Fruit fly (Drosophila melanogaster) Kc167 (cell line): ENCODE measurements around the gene Dop1R2.

ENCODE experiments used
- Myc ChIP-seq: fragments of >200 bp; optimal IDR thresholded peaks from 2 replicates; lab custom pipeline; 2017; ENCODE audit warnings: missing external identifiers
- psq ChIP-seq: fragments of >200 bp; optimal IDR thresholded peaks from 2 replicates; lab custom pipeline; 2017; ENCODE audit warnings: missing external identifiers
- ttk ChIP-seq: sonication (Bioruptor generic); optimal IDR thresholded peaks from 2 replicates; lab custom pipeline; 2017; ENCODE audit warnings: missing external identifiers

- no peak for TF ChIP-seq Myc (lab: Kevin White, UChicago)
- TF ChIP-seq ttk (lab: Kevin White, UChicago) = no peak
- no peak for TF ChIP-seq psq
Observed at dm6 chr3R:29699220-29699619, 39.4 kb upstream of the Dop1R2 start.
